Fruit fly (Drosophila melanogaster): ENCODE data around the gene wam.

wam gene

dm6 chr3R:23309690-23310089, 21.8 kb upstream of the wam start:
- TF ChIP-seq CG3032 (tag; optimal IDR thresholded peaks at IDR 0.05), result no peak

dm6 chr3R:23306828-23307227, 19.0 kb upstream of the wam start:
- no peak for TF ChIP-seq fd59A (GFP tag; optimal IDR thresholded peaks at IDR 0.05)
- no peak for TF ChIP-seq CG15336 (GFP tag; IDR thresholded peaks at IDR 0.05)
- no peak for TF ChIP-seq CG6808 (GFP tag; optimal IDR thresholded peaks at IDR 0.05)
- no peak for TF ChIP-seq CG8319 (GFP tag; optimal IDR thresholded peaks at IDR 0.05)
- TF ChIP-seq dsx (GFP tag; optimal IDR thresholded peaks at IDR 0.05; ENCODE audit: poor library complexity, severe bottlenecking), result peak; percentile 12

- TF ChIP-seq OdsH (GFP tag; optimal IDR thresholded peaks at IDR 0.05) (no peak), Sox102F (GFP tag; optimal IDR thresholded peaks at IDR 0.05) (no peak), Eip78C (GFP tag) (peak; percentile 61), fd85E (GFP tag; optimal IDR thresholded peaks at IDR 0.05) (no peak), svp (GFP tag) (no peak), dsx (GFP tag; optimal IDR thresholded peaks at IDR 0.05; ENCODE audit: poor library complexity, severe bottlenecking) (no peak), CG31627 (GFP tag; optimal IDR thresholded peaks at IDR 0.05) (peak; percentile 7), eg (GFP tag; IDR thresholded peaks at IDR 0.05) (no peak), Met (GFP tag; optimal IDR thresholded peaks at IDR 0.05) (peak; percentile 5), CG32006 (GFP tag; optimal IDR thresholded peaks at IDR 0.05) (no peak), CG8319 (GFP tag; optimal IDR thresholded peaks at IDR 0.05) (no peak), pdm3 (GFP tag; optimal IDR thresholded peaks at IDR 0.05) (no peak), CG11902 (GFP tag; optimal IDR thresholded peaks at IDR 0.05) (no peak), CG1621 (tag; optimal IDR thresholded peaks at IDR 0.05) (no peak), salr (GFP tag; optimal IDR thresholded peaks at IDR 0.05) (no peak), esn (GFP tag; optimal IDR thresholded peaks at IDR 0.05) (no peak), CG8632 (GFP tag; optimal IDR thresholded peaks at IDR 0.05) (no peak), CG8119 (GFP tag; IDR thresholded peaks at IDR 0.05) (no peak), cyc (GFP tag; optimal IDR thresholded peaks at IDR 0.05) (no peak), Sox15 (GFP tag; optimal IDR thresholded peaks at IDR 0.05) (no peak), CG10669 (GFP tag; optimal IDR thresholded peaks at IDR 0.05) (no peak), dac (GFP tag; optimal IDR thresholded peaks at IDR 0.05) (no peak), CG15336 (GFP tag; IDR thresholded peaks at IDR 0.05) (no peak), CG7368 (GFP tag; optimal IDR thresholded peaks at IDR 0.05) (no peak), ss (GFP tag; optimal IDR thresholded peaks at IDR 0.05) (no peak), fd59A (GFP tag; optimal IDR thresholded peaks at IDR 0.05) (no peak)
These were observed 15.4 kb upstream of the wam start for dm6 chr3R:23303297-23303696.

dm6 chr3R:23302178-23302577, 14.3 kb upstream of the wam start:
- TF ChIP-seq Hr38 (GFP tag; optimal IDR thresholded peaks at IDR 0.05), result no peak
- no peak for TF ChIP-seq CG3032 (tag; optimal IDR thresholded peaks at IDR 0.05)
- no peak for TF ChIP-seq acj6 (GFP tag; optimal IDR thresholded peaks at IDR 0.05)
- no peak for TF ChIP-seq CG11294 (GFP tag; IDR thresholded peaks at IDR 0.05)
- TF ChIP-seq salr (GFP tag; optimal IDR thresholded peaks at IDR 0.05), result no peak
- TF ChIP-seq fkh (GFP tag; optimal IDR thresholded peaks at IDR 0.05), result peak; percentile 72
- TF ChIP-seq Eip75B (GFP tag; optimal IDR thresholded peaks at IDR 0.05), result no peak

dm6 chr3R:23301270-23301669, 13.4 kb upstream of the wam start:
- TF ChIP-seq CG8319 (GFP tag; optimal IDR thresholded peaks at IDR 0.05) (no peak), lz (GFP tag; optimal IDR thresholded peaks at IDR 0.05) (no peak), Sox15 (GFP tag; optimal IDR thresholded peaks at IDR 0.05) (no peak), Hr39 (GFP tag; optimal IDR thresholded peaks at IDR 0.05) (no peak), CG1621 (tag; optimal IDR thresholded peaks at IDR 0.05) (no peak), Sox102F (GFP tag; optimal IDR thresholded peaks at IDR 0.05) (no peak), CG8119 (GFP tag; IDR thresholded peaks at IDR 0.05) (no peak), Hr38 (GFP tag; optimal IDR thresholded peaks at IDR 0.05) (no peak), CG6854 (GFP tag; optimal IDR thresholded peaks at IDR 0.05) (no peak), fd59A (GFP tag; optimal IDR thresholded peaks at IDR 0.05) (no peak), Eip78C (GFP tag) (no peak), fd85E (GFP tag; optimal IDR thresholded peaks at IDR 0.05) (no peak), CG3919 (GFP tag; optimal IDR thresholded peaks at IDR 0.05) (no peak)

Data from whole organism, prepupa.